Worm (Caenorhabditis elegans) whole organism, early embryonic: Measurements from ENCODE around the gene flp-21.

Experiments used
- B0310.2 ChIP-seq: sonication (generic microtip); optimal IDR thresholded peaks from 2 replicates; lab custom pipeline; 2016; ENCODE audit warnings: mild to moderate bottlenecking, missing genetic modification characterization, missing compliant biosample characterization
- F13C5.2 ChIP-seq: sonication (generic microtip); optimal IDR thresholded peaks from 2 replicates; lab custom pipeline; 2017; ENCODE audit warnings: mild to moderate bottlenecking, missing genetic modification characterization, inconsistent platforms, missing compliant biosample characterization
- aly-1 ChIP-seq: sonication (generic microtip); optimal IDR thresholded peaks from 2 replicates; lab custom pipeline; 2016; ENCODE audit warnings: missing genetic modification characterization, missing compliant biosample characterization
- ama-1 ChIP-seq: fragments of 150-350 bp; optimal IDR thresholded peaks from 2 replicates; lab custom pipeline; 2014
- ceh-13 ChIP-seq: fragments of 200-800 bp; sonication (Bioruptor generic); optimal IDR thresholded peaks from 2 replicates; lab custom pipeline; 2018; ENCODE audit warnings: mild to moderate bottlenecking, missing genetic modification characterization, missing compliant biosample characterization
- ceh-36 ChIP-seq: sonication (generic microtip); optimal IDR thresholded peaks from 2 replicates; lab custom pipeline; 2016; ENCODE audit warnings: missing genetic modification characterization, inconsistent platforms, missing compliant biosample characterization
- ets-7 ChIP-seq: sonication (generic microtip); optimal IDR thresholded peaks from 2 replicates; lab custom pipeline; 2016; ENCODE audit warnings: missing genotype, missing genetic modification characterization, missing compliant biosample characterization
- flt-1 ChIP-seq: fragments of 200-800 bp; sonication (Bioruptor generic); IDR thresholded peaks from 2 replicates; pipeline ENCODE4 v1.3.6; 2022; ENCODE audit warnings: missing genetic modification characterization, missing compliant biosample characterization
- hmbx-1 ChIP-seq: sonication (generic microtip); optimal IDR thresholded peaks from 2 replicates; lab custom pipeline; 2016; ENCODE audit warnings: mild to moderate bottlenecking, missing genetic modification characterization, missing compliant biosample characterization
- hmg-4 ChIP-seq: fragments of 200-800 bp; sonication (Bioruptor generic); optimal IDR thresholded peaks from 2 replicates; lab custom pipeline; 2018; ENCODE audit warnings: mild to moderate bottlenecking, missing genetic modification characterization, missing compliant biosample characterization
- hnd-1 ChIP-seq: sonication (generic microtip); optimal IDR thresholded peaks from 2 replicates; lab custom pipeline; 2016; ENCODE audit warnings: missing genetic modification characterization, missing compliant biosample characterization
- pes-1 ChIP-seq: fragments of 200-800 bp; sonication (Bioruptor generic); IDR thresholded peaks from 2 replicates; pipeline ENCODE4 v1.3.6; 2022; ENCODE audit warnings: missing genetic modification reagents, missing genetic modification characterization, missing compliant biosample characterization
- scrt-1 ChIP-seq: fragments of 200-800 bp; sonication (Bioruptor generic); IDR thresholded peaks from 2 replicates; pipeline ENCODE4 v1.3.6; 2022; ENCODE audit warnings: missing genetic modification characterization, missing compliant biosample characterization
- sea-1 ChIP-seq: fragments of 200-800 bp; sonication (Bioruptor generic); conservative IDR thresholded peaks from 2 replicates; pipeline ENCODE4 v1.3.6; 2022; ENCODE audit warnings: missing genetic modification characterization, missing compliant biosample characterization
- tbx-11 ChIP-seq: fragments of 200-800 bp; sonication (Bioruptor generic); IDR thresholded peaks from 2 replicates; pipeline ENCODE4 v1.3.6; 2022; ENCODE audit warnings: missing genetic modification characterization, missing compliant biosample characterization
- tbx-37 ChIP-seq: fragments of 200-800 bp; sonication (Bioruptor generic); conservative IDR thresholded peaks from 2 replicates; pipeline ENCODE4 v1.3.6; 2022; ENCODE audit warnings: missing genetic modification reagents, missing genetic modification characterization, missing compliant biosample characterization
- tra-4 ChIP-seq: sonication (generic microtip); optimal IDR thresholded peaks from 2 replicates; lab custom pipeline; 2017; ENCODE audit warnings: missing genetic modification characterization, missing compliant biosample characterization

The flp-21 gene

ce11 chrV:7793067-7793466, at the start of gene flp-21:
TSS of gene flp-21 (plus strand) at chrV:7793367.
- TF ChIP-seq scrt-1 (no peak), tbx-11 (GFP tag; lab: Robert Waterston, UW) (no peak), ceh-36 (tag; lab: Kevin White, UChicago) (no peak), B0310.2 (tag; lab: Kevin White, UChicago) (no peak), sea-1 (GFP tag; lab: Robert Waterston, UW) (no peak), flt-1 (no peak), F13C5.2 (tag; lab: Kevin White, UChicago) (no peak), tra-4 (tag; lab: Kevin White, UChicago) (no peak), ceh-13 (GFP tag; lab: Kevin White, UChicago) (no peak), ama-1 (no peak), hmg-4 (no peak), hmbx-1 (tag; lab: Kevin White, UChicago) (no peak), aly-1 (tag; lab: Kevin White, UChicago) (no peak), pes-1 (GFP tag; lab: Robert Waterston, UW) (no peak), tbx-37 (GFP tag; lab: Robert Waterston, UW) (no peak), hnd-1 (tag; lab: Kevin White, UChicago) (no peak), ets-7 (no peak)

ce11 chrV:7744068-7744467, 49.1 kb upstream of the flp-21 start:
- no peak for TF ChIP-seq pes-1 (GFP tag; lab: Robert Waterston, UW)
- TF ChIP-seq sea-1 (GFP tag; lab: Robert Waterston, UW), result no peak
- no peak for TF ChIP-seq F13C5.2 (tag; lab: Kevin White, UChicago)
- no peak for TF ChIP-seq tra-4 (tag; lab: Kevin White, UChicago)
- no peak for TF ChIP-seq tbx-37 (GFP tag; lab: Robert Waterston, UW)
- TF ChIP-seq scrt-1, result no peak
- no peak for TF ChIP-seq aly-1 (tag; lab: Kevin White, UChicago)
- TF ChIP-seq flt-1, result no peak
- no peak for TF ChIP-seq hmg-4
- no peak for TF ChIP-seq ets-7

- TF ChIP-seq ama-1 (no peak), scrt-1 (no peak), ets-7 (no peak), ceh-36 (tag; lab: Kevin White, UChicago) (no peak), pes-1 (GFP tag; lab: Robert Waterston, UW) (no peak), F13C5.2 (tag; lab: Kevin White, UChicago) (no peak), aly-1 (tag; lab: Kevin White, UChicago) (no peak), flt-1 (no peak), hnd-1 (tag; lab: Kevin White, UChicago) (no peak)
Observed at ce11 chrV:7745386-7745785, 47.8 kb upstream of the flp-21 start.

ce11 chrV:7745903-7746302, 47.3 kb upstream of the flp-21 start:
- no peak for TF ChIP-seq tbx-37 (GFP tag; lab: Robert Waterston, UW)
- no peak for TF ChIP-seq aly-1 (tag; lab: Kevin White, UChicago)
- no peak for TF ChIP-seq hmbx-1 (tag; lab: Kevin White, UChicago)
- TF ChIP-seq tra-4 (tag; lab: Kevin White, UChicago), result no peak
- no peak for TF ChIP-seq sea-1 (GFP tag; lab: Robert Waterston, UW)
- TF ChIP-seq tbx-11 (GFP tag; lab: Robert Waterston, UW), result no peak
- TF ChIP-seq B0310.2 (tag; lab: Kevin White, UChicago), result no peak
- peak; percentile 64 for TF ChIP-seq hmg-4
- TF ChIP-seq flt-1, result no peak
- no peak for TF ChIP-seq hnd-1 (tag; lab: Kevin White, UChicago)
- TF ChIP-seq ama-1, result no peak
- TF ChIP-seq ceh-13 (GFP tag; lab: Kevin White, UChicago), result no peak
- no peak for TF ChIP-seq F13C5.2 (tag; lab: Kevin White, UChicago)
- no peak for TF ChIP-seq ceh-36 (tag; lab: Kevin White, UChicago)
- TF ChIP-seq ets-7, result no peak
- TF ChIP-seq pes-1 (GFP tag; lab: Robert Waterston, UW), result peak; percentile 27; the same call in 1 of the 2 replicates
- no peak for TF ChIP-seq scrt-1

ce11 chrV:7747132-7747531, 46.0 kb upstream of the flp-21 start:
- TF ChIP-seq scrt-1 (no peak), hnd-1 (tag; lab: Kevin White, UChicago) (no peak), tbx-37 (GFP tag; lab: Robert Waterston, UW) (no peak), ceh-13 (GFP tag; lab: Kevin White, UChicago) (no peak)

ce11 chrV:7747987-7748607, 45.1 kb upstream of the flp-21 start:
- peak; percentile 88 for TF ChIP-seq ets-7
- TF ChIP-seq ama-1, result no peak

- TF ChIP-seq scrt-1 (no peak), ceh-36 (tag; lab: Kevin White, UChicago) (no peak), ama-1 (no peak), F13C5.2 (tag; lab: Kevin White, UChicago) (no peak), hmg-4 (no peak), aly-1 (tag; lab: Kevin White, UChicago) (no peak), B0310.2 (tag; lab: Kevin White, UChicago) (no peak), hnd-1 (tag; lab: Kevin White, UChicago) (no peak), tbx-11 (GFP tag; lab: Robert Waterston, UW) (no peak), tra-4 (tag; lab: Kevin White, UChicago) (no peak), ceh-13 (GFP tag; lab: Kevin White, UChicago) (no peak), sea-1 (GFP tag; lab: Robert Waterston, UW) (no peak), ets-7 (no peak), pes-1 (GFP tag; lab: Robert Waterston, UW) (no peak), tbx-37 (GFP tag; lab: Robert Waterston, UW) (no peak), hmbx-1 (tag; lab: Kevin White, UChicago) (no peak), flt-1 (no peak)
Observed at ce11 chrV:7749708-7750107, 43.5 kb upstream of the flp-21 start.
